Worm (Caenorhabditis elegans) whole organism, late embryonic: ENCODE results near the gene cyp-42A1.

ENCODE experiments used
- Y22D7AL.16 ChIP-seq: sonication (generic microtip); optimal IDR thresholded peaks from 2 replicates; lab custom pipeline; 2016; ENCODE audit warnings: missing genetic modification characterization, missing compliant biosample characterization
- nfya-1 ChIP-seq: sonication (generic microtip); optimal IDR thresholded peaks from 2 replicates; lab custom pipeline; 2017; ENCODE audit warnings: missing genetic modification characterization, mild to moderate bottlenecking, missing compliant biosample characterization, antibody characterized with exemption, moderate library complexity
- pha-4 ChIP-seq: fragments of 150-350 bp; optimal IDR thresholded peaks from 2 replicates; lab custom pipeline; 2018; ENCODE audit warnings: missing biosample characterization, missing genetic modification reagents, missing genetic modification characterization

DNA sequence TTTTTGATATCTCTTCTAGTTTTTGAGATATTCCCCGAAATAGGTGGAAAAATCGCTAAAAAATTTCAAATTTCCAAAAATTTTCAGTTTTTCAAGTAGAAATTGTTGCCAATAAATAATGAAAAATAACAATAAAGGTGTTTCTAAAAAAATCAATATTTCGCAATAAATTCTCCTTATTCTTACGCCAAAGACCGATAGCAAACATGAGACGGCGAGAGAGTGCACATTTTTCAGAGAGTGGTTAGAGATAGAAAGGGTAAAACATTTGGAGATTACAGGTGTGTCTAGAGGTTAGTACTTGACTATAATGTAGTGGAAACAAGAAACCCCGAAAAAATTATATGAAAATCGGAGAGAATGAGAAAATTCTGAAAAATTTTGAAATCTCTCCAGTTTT, 10.3 kb upstream of the cyp-42A1 start:
- TF ChIP-seq Y22D7AL.16 (tag; lab: Kevin White, UChicago) (no peak), pha-4 (no peak), nfya-1 (tag; lab: Kevin White, UChicago) (no peak)
